Worm (Caenorhabditis elegans): ENCODE data around the gene ZK892.4.

ZK892.4 gene

ce11 chrII:9970438-9971092 is 35.8 kb upstream of the ZK892.4 start, which contains the start of gene R53.5:
R53.5 (minus strand) TSS chrII:9970488.
- TF ChIP-seq pha-4 (tag; optimal IDR thresholded peaks at IDR 0.05) (peak; percentile 83), elt-2 (tag; optimal IDR thresholded peaks at IDR 0.05) (peak; percentile 27), skn-1 (tag; optimal IDR thresholded peaks at IDR 0.05) (no peak), pqm-1 (tag; optimal IDR thresholded peaks at IDR 0.05) (peak; percentile 61)

ce11 chrII:9974210-9974609 is 32.2 kb upstream of the ZK892.4 start:
- TF ChIP-seq mdl-1 (tag; optimal IDR thresholded peaks at IDR 0.05) (no peak), elt-2 (tag; optimal IDR thresholded peaks at IDR 0.05) (peak; percentile 89), pqm-1 (tag; optimal IDR thresholded peaks at IDR 0.05) (peak; percentile 82), elt-1 (tag; optimal IDR thresholded peaks at IDR 0.05) (peak; percentile 80), nhr-67 (tag; optimal IDR thresholded peaks at IDR 0.05) (no peak), pha-4 (tag; optimal IDR thresholded peaks at IDR 0.05) (peak; percentile 43), elt-3 (tag; optimal IDR thresholded peaks at IDR 0.05) (no peak), tbx-2 (tag; optimal IDR thresholded peaks at IDR 0.05) (no peak), ceh-28 (tag; optimal IDR thresholded peaks at IDR 0.05) (peak; percentile 48), ztf-4 (tag; optimal IDR thresholded peaks at IDR 0.05) (no peak)

ce11 chrII:9974967-9975366 is 31.4 kb upstream of the ZK892.4 start, which contains the start of gene aakg-5:
aakg-5 (minus strand) TSS chrII:9975125.
- TF ChIP-seq elt-1 (tag; optimal IDR thresholded peaks at IDR 0.05): peak; percentile 82
- TF ChIP-seq aly-2 (tag; optimal IDR thresholded peaks at IDR 0.05): no peak
- no peak for TF ChIP-seq ztf-11 (tag; optimal IDR thresholded peaks at IDR 0.05)
- peak; percentile 63 for TF ChIP-seq lin-15B (tag; optimal IDR thresholded peaks at IDR 0.05)
- peak; percentile 94 for TF ChIP-seq hmg-11 (tag; optimal IDR thresholded peaks at IDR 0.05)
- peak; percentile 17 for TF ChIP-seq snpc-4 (tag; optimal IDR thresholded peaks at IDR 0.05)
- peak; percentile 53 for TF ChIP-seq R02D3.7 (tag; optimal IDR thresholded peaks at IDR 0.05)
- no peak for TF ChIP-seq ceh-16 (tag; optimal IDR thresholded peaks at IDR 0.05)
- no peak for TF ChIP-seq nhr-11 (tag; optimal IDR thresholded peaks at IDR 0.05)
- TF ChIP-seq pha-4 (tag; optimal IDR thresholded peaks at IDR 0.05): peak; percentile 96
- TF ChIP-seq nhr-23 (tag; optimal IDR thresholded peaks at IDR 0.05): peak; percentile 95
- peak; percentile 74 for TF ChIP-seq unc-62 (GFP tag; optimal IDR thresholded peaks at IDR 0.05)
- peak; percentile 56 for TF ChIP-seq egl-27 (tag; optimal IDR thresholded peaks at IDR 0.05)
- TF ChIP-seq elt-3 (tag; optimal IDR thresholded peaks at IDR 0.05): peak in 1 of 3 experiments; percentile 21
- peak; percentile 93 for TF ChIP-seq egl-5 (tag; optimal IDR thresholded peaks at IDR 0.05)
- no peak for TF ChIP-seq zag-1 (tag; optimal IDR thresholded peaks at IDR 0.05)
- no peak for TF ChIP-seq ama-1 (optimal IDR thresholded peaks at IDR 0.05)
- peak; percentile 78 for TF ChIP-seq lin-39 (tag; optimal IDR thresholded peaks at IDR 0.05)
- peak; percentile 18 for TF ChIP-seq ceh-82 (tag; optimal IDR thresholded peaks at IDR 0.05)
- no peak for TF ChIP-seq unc-39 (tag; optimal IDR thresholded peaks at IDR 0.05)
- peak; percentile 87 for TF ChIP-seq elt-2 (tag; optimal IDR thresholded peaks at IDR 0.05)
- TF ChIP-seq daf-12 (tag; optimal IDR thresholded peaks at IDR 0.05): no peak
- TF ChIP-seq ceh-28 (tag; optimal IDR thresholded peaks at IDR 0.05): peak; percentile 77
- TF ChIP-seq lsy-12 (tag; optimal IDR thresholded peaks at IDR 0.05): no peak
- TF ChIP-seq nhr-25 (tag; optimal IDR thresholded peaks at IDR 0.05): peak; percentile 89
- peak; percentile 48 for TF ChIP-seq nhr-43 (tag; optimal IDR thresholded peaks at IDR 0.05; ENCODE audit: poor library complexity, severe bottlenecking)
- peak; percentile 93 for TF ChIP-seq pqm-1 (tag; optimal IDR thresholded peaks at IDR 0.05)
- peak; percentile 57 for TF ChIP-seq skn-1 (tag; optimal IDR thresholded peaks at IDR 0.05)
- peak; percentile 34 for TF ChIP-seq tbx-2 (tag; optimal IDR thresholded peaks at IDR 0.05)
- TF ChIP-seq jun-1 (tag; optimal IDR thresholded peaks at IDR 0.05): peak; percentile 84
- TF ChIP-seq nfya-1 (tag; optimal IDR thresholded peaks at IDR 0.05; ENCODE audit: insufficient read depth): peak; percentile 90
- no peak for TF ChIP-seq ZK546.5 (tag; optimal IDR thresholded peaks at IDR 0.05)

ce11 chrII:9976405-9976804 is 30.0 kb upstream of the ZK892.4 start, which contains the start of gene R53.8:
R53.8 (plus strand) TSS chrII:9976705.
- no peak for TF ChIP-seq fkh-10 (GFP tag; optimal IDR thresholded peaks at IDR 0.05)
- TF ChIP-seq fos-1 (tag; optimal IDR thresholded peaks at IDR 0.05): no peak
- no peak for TF ChIP-seq ceh-82 (tag; optimal IDR thresholded peaks at IDR 0.05)
- no peak for TF ChIP-seq lsy-12 (tag; optimal IDR thresholded peaks at IDR 0.05)
- TF ChIP-seq lin-39 (tag; optimal IDR thresholded peaks at IDR 0.05): no peak
- TF ChIP-seq nfya-1 (tag; optimal IDR thresholded peaks at IDR 0.05; ENCODE audit: insufficient read depth): no peak
- TF ChIP-seq tbx-2 (tag; optimal IDR thresholded peaks at IDR 0.05): no peak
- TF ChIP-seq unc-39 (tag; optimal IDR thresholded peaks at IDR 0.05): no peak
- TF ChIP-seq nhr-28 (tag; optimal IDR thresholded peaks at IDR 0.05): no peak
- TF ChIP-seq egl-5 (tag; optimal IDR thresholded peaks at IDR 0.05): no peak
- no peak for TF ChIP-seq mdl-1 (tag; optimal IDR thresholded peaks at IDR 0.05)
- no peak for TF ChIP-seq jun-1 (tag; optimal IDR thresholded peaks at IDR 0.05)
- no peak for TF ChIP-seq elt-2 (tag; optimal IDR thresholded peaks at IDR 0.05)
- TF ChIP-seq pqm-1 (tag; optimal IDR thresholded peaks at IDR 0.05): no peak
- no peak for TF ChIP-seq elt-1 (tag; optimal IDR thresholded peaks at IDR 0.05)
- TF ChIP-seq R02D3.7 (tag; optimal IDR thresholded peaks at IDR 0.05): no peak
- TF ChIP-seq daf-12 (tag; optimal IDR thresholded peaks at IDR 0.05): no peak
- TF ChIP-seq aly-2 (tag; optimal IDR thresholded peaks at IDR 0.05): no peak
- no peak for TF ChIP-seq snpc-4 (tag; optimal IDR thresholded peaks at IDR 0.05)
- TF ChIP-seq ceh-16 (tag; optimal IDR thresholded peaks at IDR 0.05): no peak

All from whole organism, L3 larva.